Worm (Caenorhabditis elegans) whole organism, L2 larva: ENCODE results near the gene lit-1.

Experiments
- R02D3.7 ChIP-seq: fragments of 150-350 bp; optimal IDR thresholded peaks from 2 replicates; lab custom pipeline; 2014; ENCODE audit warnings: missing biosample characterization, missing genetic modification characterization
- ama-1 ChIP-seq: fragments of 150-350 bp; optimal IDR thresholded peaks from 2 replicates; lab custom pipeline; 2018; ENCODE audit warnings: inconsistent platforms
- ceh-16 ChIP-seq: fragments of 150-350 bp; optimal IDR thresholded peaks from 2 replicates; lab custom pipeline; 2014; ENCODE audit warnings: missing biosample characterization, missing genetic modification characterization
- elt-1 ChIP-seq: fragments of 150-350 bp; optimal IDR thresholded peaks from 2 replicates; lab custom pipeline; 2014; ENCODE audit warnings: missing biosample characterization, missing genetic modification characterization
- lsy-2 ChIP-seq, 2 experiments: fragments of 150-350 bp in 1 of 2; sonication (generic microtip) in 1 of 2; optimal IDR thresholded peaks; 2 replicates each; lab custom pipeline; 2014 to 2017; ENCODE audit warnings: missing biosample characterization in 2 of 2, missing genetic modification characterization in 2 of 2
- nhr-12 ChIP-seq: fragments of 150-350 bp; optimal IDR thresholded peaks from 2 replicates; lab custom pipeline; 2014; ENCODE audit warnings: missing biosample characterization, missing genetic modification characterization
- nhr-77 ChIP-seq: fragments of 150-350 bp; optimal IDR thresholded peaks from 2 replicates; lab custom pipeline; 2014; ENCODE audit warnings: missing biosample characterization, missing genetic modification characterization
- skn-1 ChIP-seq: sonication (generic microtip); optimal IDR thresholded peaks from 2 replicates; lab custom pipeline; 2017; ENCODE audit warnings: missing biosample characterization, missing genetic modification characterization
- snpc-4 ChIP-seq: fragments of 150-350 bp; optimal IDR thresholded peaks from 2 replicates; lab custom pipeline; 2014; ENCODE audit warnings: missing biosample characterization, missing genetic modification characterization
- unc-39 ChIP-seq: fragments of 150-350 bp; optimal IDR thresholded peaks from 2 replicates; lab custom pipeline; 2014; ENCODE audit warnings: missing biosample characterization, missing genetic modification characterization
- zag-1 ChIP-seq: fragments of 150-350 bp; optimal IDR thresholded peaks from 2 replicates; lab custom pipeline; 2014; ENCODE audit warnings: missing biosample characterization, missing genetic modification characterization
- ztf-11 ChIP-seq: sonication (generic microtip); optimal IDR thresholded peaks from 2 replicates; lab custom pipeline; 2017; ENCODE audit warnings: missing biosample characterization, missing genetic modification characterization
- ztf-4 ChIP-seq: fragments of 150-350 bp; optimal IDR thresholded peaks from 2 replicates; lab custom pipeline; 2014; ENCODE audit warnings: missing biosample characterization, missing genetic modification characterization

DNA sequence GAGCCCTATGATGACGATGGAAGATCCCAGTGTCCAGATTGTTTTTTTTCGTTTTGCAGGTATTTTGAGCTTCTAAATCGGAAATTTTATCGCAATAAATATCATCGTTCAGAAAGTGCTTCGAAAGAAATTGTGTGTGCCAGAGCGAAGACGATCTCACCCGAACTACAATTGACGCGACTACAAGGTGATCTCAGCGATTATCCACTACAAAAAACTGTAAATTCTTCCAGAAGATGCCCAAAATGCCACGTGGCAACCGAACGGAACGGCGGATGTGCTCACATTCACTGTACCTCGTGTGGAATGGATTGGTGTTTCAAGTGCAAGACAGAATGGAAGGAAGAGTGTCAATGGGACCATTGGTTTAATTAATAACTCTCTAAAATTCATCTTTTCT is 71.1 kb downstream of the lit-1 start, which contains the start of gene mdt-29:
- TF ChIP-seq lsy-2 (tag; optimal IDR thresholded peaks at IDR 0.05; lab: Kevin White, UChicago) (no peak), ztf-4 (tag; lab: Kevin White, UChicago) (no peak), R02D3.7 (tag; lab: Kevin White, UChicago) (no peak), elt-1 (tag; lab: Kevin White, UChicago) (no peak), zag-1 (no peak), ama-1 (lab: Kevin White, UChicago) (no peak), nhr-77 (no peak), nhr-12 (no peak), snpc-4 (no peak), ztf-11 (tag; lab: Kevin White, UChicago) (no peak), ceh-16 (no peak), unc-39 (tag; lab: Kevin White, UChicago) (no peak), skn-1 (tag; lab: Kevin White, UChicago) (no peak)
